Fruit fly (Drosophila melanogaster): ENCODE measurements around the gene mtm.

The mtm gene

dm6 chr2L:6075345-6075744 is 38.5 kb upstream of the mtm start (continued):
- TF ChIP-seq Dek (tag; optimal IDR thresholded peaks at IDR 0.05) (no peak), MBD-R2 (GFP tag; IDR thresholded peaks at IDR 0.05) (no peak), zf30C (GFP tag; optimal IDR thresholded peaks at IDR 0.05) (no peak), CG4730 (GFP tag; IDR thresholded peaks at IDR 0.05) (no peak), CG12219 (GFP tag; optimal IDR thresholded peaks at IDR 0.05) (no peak), CG3847 (GFP tag; IDR thresholded peaks at IDR 0.05) (no peak), jumu (GFP tag; optimal IDR thresholded peaks at IDR 0.05) (no peak), CG4424 (GFP tag; optimal IDR thresholded peaks at IDR 0.05) (no peak), Lhr (GFP tag; optimal IDR thresholded peaks at IDR 0.05) (no peak), repo (GFP tag; optimal IDR thresholded peaks at IDR 0.05) (no peak), sob (GFP tag; IDR thresholded peaks at IDR 0.05) (no peak), CG34376 (GFP tag; optimal IDR thresholded peaks at IDR 0.05) (no peak), Vsx1 (GFP tag; optimal IDR thresholded peaks at IDR 0.05) (no peak), CG10959 (GFP tag; IDR thresholded peaks at IDR 0.05) (no peak), CG7786 (GFP tag; optimal IDR thresholded peaks at IDR 0.05) (no peak), al (GFP tag; IDR thresholded peaks at IDR 0.05) (no peak), CG18619 (GFP tag; optimal IDR thresholded peaks at IDR 0.05) (no peak), Hmr (GFP tag; optimal IDR thresholded peaks at IDR 0.05) (no peak), tio (GFP tag; optimal IDR thresholded peaks at IDR 0.05) (no peak), CG5245 (GFP tag; optimal IDR thresholded peaks at IDR 0.05) (no peak)

DNA sequence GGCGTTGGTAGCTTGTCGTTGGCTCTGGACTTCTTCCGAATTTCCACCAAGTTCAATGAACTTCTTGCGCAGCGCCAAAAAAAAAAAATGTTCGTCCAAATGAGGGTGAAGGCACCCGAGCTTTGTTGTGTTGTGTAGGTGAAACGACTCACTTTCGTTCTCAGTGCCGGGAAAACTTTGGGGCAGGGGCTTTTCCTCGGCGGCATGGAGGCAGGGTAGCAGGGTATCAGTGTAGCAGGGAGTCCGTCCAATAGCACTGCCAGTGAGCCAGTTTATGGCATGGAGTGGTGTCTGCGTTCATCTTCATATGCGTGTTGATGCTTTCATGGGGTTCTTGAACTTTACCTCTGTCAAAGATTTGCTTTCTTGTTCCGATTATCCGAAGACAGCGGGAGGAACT is 37.5 kb upstream of the mtm start:
- TF ChIP-seq fd64A (GFP tag; optimal IDR thresholded peaks at IDR 0.05) (peak; percentile 8), peb (GFP tag; IDR thresholded peaks at IDR 0.05) (0 out of 2 replicates have a peak, but pooled peaks have one; percentile 10), rib (GFP tag; IDR thresholded peaks at IDR 0.05) (0 out of 2 replicates have a peak, but pooled peaks have one; percentile 43), CG10274 (GFP tag; optimal IDR thresholded peaks at IDR 0.05) (peak; percentile 34), toy (GFP tag; IDR thresholded peaks at IDR 0.05) (no peak), Med (GFP tag) (peak; percentile 60), kni (GFP tag; optimal IDR thresholded peaks at IDR 0.05) (peak; percentile 52), seq (GFP tag; IDR thresholded peaks at IDR 0.05) (peak; percentile 35; the same call in 1 of the 2 replicates), bowl (GFP tag; IDR thresholded peaks at IDR 0.05) (0 out of 2 replicates have a peak, but pooled peaks have one; percentile 27), CG2889 (GFP tag; IDR thresholded peaks at IDR 0.05) (0 out of 3 replicates have a peak, but pooled peaks have one; percentile 19), en (GFP tag; optimal IDR thresholded peaks at IDR 0.05) (no peak), dm (GFP tag; optimal IDR thresholded peaks at IDR 0.05) (no peak), CG13894 (tag; optimal IDR thresholded peaks at IDR 0.05) (peak; percentile 41), Deaf1 (tag; optimal IDR thresholded peaks at IDR 0.05) (peak; percentile 43), CG1647 (GFP tag; optimal IDR thresholded peaks at IDR 0.05) (no peak), ci (GFP tag; IDR thresholded peaks at IDR 0.05) (peak; percentile 68), abd-A (tag; optimal IDR thresholded peaks at IDR 0.05) (peak; percentile 68), hkb (optimal IDR thresholded peaks at IDR 0.05) (no peak), hkb (GFP tag; IDR thresholded peaks at IDR 0.05) (0 out of 2 replicates have a peak, but pooled peaks have one; percentile 21), z (GFP tag; IDR thresholded peaks at IDR 0.05) (peak; percentile 79), pros (GFP tag; optimal IDR thresholded peaks at IDR 0.05) (peak; percentile 28), CG10543 (GFP tag; optimal IDR thresholded peaks at IDR 0.05) (peak; percentile 39), sqz (GFP tag; optimal IDR thresholded peaks at IDR 0.05) (peak; percentile 72), CG10431 (GFP tag; optimal IDR thresholded peaks at IDR 0.05) (peak; percentile 13), cg (GFP tag; optimal IDR thresholded peaks at IDR 0.05) (peak; percentile 2), crol (GFP tag; IDR thresholded peaks at IDR 0.05) (peak; percentile 60; the same call in 1 of the 2 replicates), twi (tag; optimal IDR thresholded peaks at IDR 0.05) (no peak), CG32772 (GFP tag; IDR thresholded peaks at IDR 0.05) (peak; percentile 46; the same call in 1 of the 2 replicates), HLHmδ (GFP tag; optimal IDR thresholded peaks at IDR 0.05) (peak; percentile 20), ato (GFP tag; IDR thresholded peaks at IDR 0.05; ENCODE audit: partially characterized antibody) (no peak), Blimp-1 (GFP tag; optimal IDR thresholded peaks at IDR 0.05) (peak; percentile 92), CG18011 (GFP tag; optimal IDR thresholded peaks at IDR 0.05) (no peak)

All from whole organism, embryonic.